Fruit fly (Drosophila melanogaster) whole organism, embryonic: ENCODE data around the gene Myo10A.
A peak's percentile ranks its signal among the peaks of the same experiment; 100 is the strongest.

Source experiments
- Ada2b ChIP-seq: fragments of 200-800 bp; sonication (Bioruptor generic); IDR thresholded peaks from 2 replicates; pipeline ENCODE4 v1.3.6; 2022; ENCODE audit warnings: missing biosample characterization, missing genetic modification characterization
- B-H1 ChIP-seq: fragments of 200-800 bp; sonication (Bioruptor generic); IDR thresholded peaks from 3 replicates; pipeline ENCODE4 v1.3.6; 2022; ENCODE audit warnings: missing biosample characterization, missing genetic modification characterization
- CG10147 ChIP-seq: fragments of 200-800 bp; sonication (Bioruptor generic); optimal IDR thresholded peaks from 2 replicates; lab custom pipeline; 2019; ENCODE audit warnings: missing biosample characterization, mild to moderate bottlenecking, missing genetic modification characterization, moderate library complexity
- CG12769 ChIP-seq: fragments of 200-800 bp; sonication (Bioruptor generic); optimal IDR thresholded peaks from 2 replicates; lab custom pipeline; 2019; ENCODE audit warnings: missing biosample characterization, mild to moderate bottlenecking, missing genetic modification characterization, moderate library complexity
- CG12942 ChIP-seq: fragments of 200-800 bp; sonication (Bioruptor generic); optimal IDR thresholded peaks from 3 replicates; lab custom pipeline; 2016; ENCODE audit warnings: missing biosample characterization, missing genetic modification characterization
- CG13775 ChIP-seq: fragments of 200-800 bp; sonication (Bioruptor generic); optimal IDR thresholded peaks from 3 replicates; lab custom pipeline; 2017; ENCODE audit warnings: missing biosample characterization, mild to moderate bottlenecking, missing genetic modification characterization
- CG17361 ChIP-seq: fragments of 200-800 bp; sonication (Bioruptor generic); IDR thresholded peaks from 3 replicates; pipeline ENCODE4 v1.3.6; 2022; ENCODE audit warnings: missing biosample characterization, missing genetic modification characterization
- CG32772 ChIP-seq: fragments of 200-800 bp; sonication (Bioruptor generic); IDR thresholded peaks from 2 replicates; pipeline ENCODE4 v1.3.6; 2022; ENCODE audit warnings: missing biosample characterization, missing genetic modification characterization
- CG33557 ChIP-seq: fragments of 200-800 bp; sonication (Bioruptor generic); optimal IDR thresholded peaks from 2 replicates; lab custom pipeline; 2019; ENCODE audit warnings: missing biosample characterization, mild to moderate bottlenecking, missing genetic modification characterization, moderate library complexity
- CG6254 ChIP-seq: fragments of 200-800 bp; sonication (Bioruptor generic); optimal IDR thresholded peaks from 3 replicates; lab custom pipeline; 2017; ENCODE audit warnings: mild to moderate bottlenecking, missing biosample characterization, missing genetic modification reagents, missing genetic modification characterization
- CG6765 ChIP-seq: fragments of 200-800 bp; sonication (Bioruptor generic); optimal IDR thresholded peaks from 3 replicates; lab custom pipeline; 2017; ENCODE audit warnings: missing biosample characterization, mild to moderate bottlenecking, missing genetic modification characterization
- CG8089 ChIP-seq: fragments of 200-800 bp; sonication (Bioruptor generic); optimal IDR thresholded peaks from 3 replicates; lab custom pipeline; 2016; ENCODE audit warnings: missing biosample characterization, missing genetic modification characterization
- CG9437 ChIP-seq: fragments of 200-800 bp; sonication (Bioruptor generic); optimal IDR thresholded peaks from 2 replicates; lab custom pipeline; 2018; ENCODE audit warnings: missing biosample characterization, mild to moderate bottlenecking, missing genetic modification characterization
- CG9876 ChIP-seq: fragments of 200-800 bp; sonication (Bioruptor generic); optimal IDR thresholded peaks from 2 replicates; lab custom pipeline; 2016; ENCODE audit warnings: missing biosample characterization, missing genetic modification characterization
- D19B ChIP-seq: fragments of 200-800 bp; sonication (Bioruptor generic); optimal IDR thresholded peaks from 2 replicates; lab custom pipeline; 2017; ENCODE audit warnings: missing biosample characterization, mild to moderate bottlenecking, missing genetic modification characterization
- Deaf1 ChIP-seq: fragments of 200-800 bp; optimal IDR thresholded peaks from 3 replicates; lab custom pipeline; 2019; ENCODE audit warnings: missing biosample characterization, mild to moderate bottlenecking, missing genetic modification characterization, moderate library complexity
- HLH4C ChIP-seq: fragments of 200-800 bp; sonication (Bioruptor generic); IDR thresholded peaks from 3 replicates; pipeline ENCODE4 v1.3.6; 2022; ENCODE audit warnings: missing biosample characterization, missing genetic modification characterization; ENCODE audit not compliant: partially characterized antibody
- HmgD ChIP-seq: fragments of 200-800 bp; sonication (Bioruptor generic); optimal IDR thresholded peaks from 3 replicates; lab custom pipeline; 2016; ENCODE audit warnings: missing biosample characterization, missing genetic modification characterization
- Lpt ChIP-seq: fragments of >200 bp; optimal IDR thresholded peaks from 2 replicates; lab custom pipeline; 2018; ENCODE audit warnings: missing biosample characterization, missing genetic modification characterization
- Mes4 ChIP-seq: fragments of 200-800 bp; sonication (Bioruptor generic); optimal IDR thresholded peaks from 2 replicates; lab custom pipeline; 2016; ENCODE audit warnings: missing biosample characterization, missing genetic modification characterization
- NK7.1 ChIP-seq: fragments of 200-800 bp; sonication (Bioruptor generic); optimal IDR thresholded peaks from 3 replicates; lab custom pipeline; 2016; ENCODE audit warnings: missing biosample characterization, missing genetic modification characterization
- Nf-YB ChIP-seq: fragments of 200-800 bp; sonication (Bioruptor generic); optimal IDR thresholded peaks from 3 replicates; lab custom pipeline; 2019; ENCODE audit warnings: missing biosample characterization, mild to moderate bottlenecking, missing genetic modification characterization, moderate library complexity
- Opbp ChIP-seq: fragments of 200-800 bp; sonication (Bioruptor generic); IDR thresholded peaks from 3 replicates; pipeline ENCODE4 v1.3.6; 2022; ENCODE audit warnings: missing biosample characterization, missing genetic modification characterization; ENCODE audit not compliant: partially characterized antibody
- Sry-β ChIP-seq: fragments of 200-800 bp; sonication (Bioruptor generic); optimal IDR thresholded peaks from 2 replicates; lab custom pipeline; 2018; ENCODE audit warnings: missing biosample characterization, mild to moderate bottlenecking, missing genetic modification characterization, moderate library complexity
- YL-1 ChIP-seq: fragments of 200-800 bp; sonication (Bioruptor generic); optimal IDR thresholded peaks from 3 replicates; lab custom pipeline; 2017; ENCODE audit warnings: missing biosample characterization, mild to moderate bottlenecking, missing genetic modification characterization
- aop ChIP-seq: fragments of 200-800 bp; sonication (Bioruptor generic); IDR thresholded peaks from 2 replicates; pipeline ENCODE4 v1.3.6; 2022; ENCODE audit warnings: missing biosample characterization, missing genetic modification characterization
- bowl ChIP-seq: fragments of 200-800 bp; sonication (Bioruptor generic); IDR thresholded peaks from 2 replicates; pipeline ENCODE4 v1.3.6; 2022; ENCODE audit warnings: missing biosample characterization, missing genetic modification characterization
- cas ChIP-seq: fragments of 200-800 bp; sonication (Bioruptor generic); IDR thresholded peaks from 2 replicates; pipeline ENCODE4 v1.3.6; 2022; ENCODE audit warnings: missing biosample characterization, missing genetic modification characterization
- cg ChIP-seq: fragments of 200-800 bp; sonication (Bioruptor generic); optimal IDR thresholded peaks from 3 replicates; lab custom pipeline; 2019; ENCODE audit warnings: missing biosample characterization, mild to moderate bottlenecking, missing genetic modification characterization, moderate library complexity
- crol ChIP-seq: fragments of 200-800 bp; sonication (Bioruptor generic); IDR thresholded peaks from 2 replicates; pipeline ENCODE4 v1.3.6; 2022; ENCODE audit warnings: missing biosample characterization, missing genetic modification characterization
- kah ChIP-seq: fragments of 200-800 bp; sonication (Bioruptor generic); optimal IDR thresholded peaks from 2 replicates; lab custom pipeline; 2018; ENCODE audit warnings: missing biosample characterization, mild to moderate bottlenecking, missing genetic modification characterization
- kni ChIP-seq: fragments of 200-800 bp; sonication (Bioruptor generic); optimal IDR thresholded peaks from 3 replicates; lab custom pipeline; 2017; ENCODE audit warnings: mild to moderate bottlenecking, missing biosample characterization, missing genetic modification reagents, missing genetic modification characterization
- mld ChIP-seq: fragments of 200-800 bp; sonication (Bioruptor generic); IDR thresholded peaks from 3 replicates; pipeline ENCODE4 v1.3.6; 2022; ENCODE audit warnings: missing biosample characterization, missing genetic modification characterization; ENCODE audit not compliant: partially characterized antibody
- nerfin-1 ChIP-seq: fragments of 200-800 bp; sonication (Bioruptor generic); optimal IDR thresholded peaks from 3 replicates; lab custom pipeline; 2019; ENCODE audit warnings: missing biosample characterization, mild to moderate bottlenecking, missing genetic modification characterization, moderate library complexity
- nom ChIP-seq: fragments of 200-800 bp; sonication (Bioruptor generic); optimal IDR thresholded peaks from 2 replicates; lab custom pipeline; 2017; ENCODE audit warnings: missing biosample characterization, missing genetic modification characterization, mild to moderate bottlenecking, moderate library complexity, missing genetic modification reagents
- pan ChIP-seq, 4 experiments: fragments of >200 bp in 3 of 4; fragments of 200-800 bp in 1 of 4; sonication (Bioruptor generic) in 1 of 4; optimal IDR thresholded peaks in 3 of 4; IDR thresholded peaks in 1 of 4; 2 replicates each; pipeline versions ENCODE4 v1.3.6 to Lab custom; 2017 to 2022; ENCODE audit warnings: missing biosample characterization in 2 of 4, missing genetic modification characterization in 2 of 4, mixed read lengths in 1 of 4
- pros ChIP-seq: fragments of 200-800 bp; sonication (Bioruptor generic); optimal IDR thresholded peaks from 3 replicates; lab custom pipeline; 2019; ENCODE audit warnings: missing biosample characterization, mild to moderate bottlenecking, missing genetic modification characterization, moderate library complexity
- sd ChIP-seq: fragments of 200-800 bp; sonication (Bioruptor generic); optimal IDR thresholded peaks from 3 replicates; lab custom pipeline; 2018; ENCODE audit warnings: missing biosample characterization, mild to moderate bottlenecking, missing genetic modification characterization, moderate library complexity
- sima ChIP-seq: fragments of 200-800 bp; sonication (Bioruptor generic); optimal IDR thresholded peaks from 2 replicates; lab custom pipeline; 2016; ENCODE audit warnings: missing biosample characterization, missing genetic modification characterization
- sna ChIP-seq: fragments of 200-800 bp; sonication (Bioruptor generic); IDR thresholded peaks from 2 replicates; pipeline ENCODE4 v1.3.6; 2022; ENCODE audit warnings: missing biosample characterization, missing genetic modification characterization; ENCODE audit not compliant: partially characterized antibody
- sqz ChIP-seq: fragments of 200-800 bp; sonication (Bioruptor generic); optimal IDR thresholded peaks from 3 replicates; lab custom pipeline; 2018; ENCODE audit warnings: missing biosample characterization, mild to moderate bottlenecking, missing genetic modification characterization
- wek ChIP-seq: fragments of 200-800 bp; sonication (Bioruptor generic); optimal IDR thresholded peaks from 3 replicates; lab custom pipeline; 2018; ENCODE audit warnings: missing biosample characterization, mild to moderate bottlenecking, missing genetic modification characterization, moderate library complexity

The Myo10A gene

DNA sequence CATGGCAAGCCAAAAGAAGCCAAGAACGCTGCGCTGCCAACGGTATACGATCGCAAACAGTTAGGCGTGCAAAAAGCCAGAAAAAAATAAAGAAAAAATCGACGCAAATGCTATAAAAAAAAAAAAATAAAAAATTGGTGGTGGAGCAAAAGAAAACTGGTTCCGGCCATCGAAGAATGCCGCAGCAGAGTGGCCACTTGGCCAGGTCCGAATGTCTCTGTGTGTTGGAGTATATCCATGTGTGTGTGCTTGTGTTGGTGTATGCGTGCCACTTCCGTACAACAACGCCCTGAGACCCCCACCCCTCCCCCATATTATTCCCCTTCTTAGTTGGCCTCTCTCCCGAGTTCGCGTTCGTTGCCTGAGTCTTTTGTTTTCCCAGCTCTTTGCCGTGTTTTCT is 1.7 kb downstream of the Myo10A start:
- TF ChIP-seq B-H1 (GFP tag; lab: Robert Waterston, UW) (no peak), CG17361 (GFP tag; lab: Robert Waterston, UW) (no peak), pan (optimal IDR thresholded peaks at IDR 0.05; lab: Kevin White, UChicago) (no peak), pan (GFP tag; optimal IDR thresholded peaks at IDR 0.05 in 1 of 2, IDR thresholded peaks at IDR 0.05 in 1 of 2) (no peak), CG9876 (no peak), bowl (GFP tag; lab: Robert Waterston, UW) (no peak), sna (GFP tag; lab: Robert Waterston, UW) (no peak), CG8089 (GFP tag; lab: Kevin White, UChicago) (no peak), CG12942 (no peak), Lpt (GFP tag; lab: Kevin White, UChicago) (no peak), cg (GFP tag; lab: Kevin White, UChicago) (peak; percentile 56), wek (GFP tag; lab: Kevin White, UChicago) (no peak), sqz (GFP tag; lab: Kevin White, UChicago) (peak; percentile 26), CG6254 (GFP tag; lab: Kevin White, UChicago) (no peak), CG33557 (GFP tag; lab: Kevin White, UChicago) (no peak), nom (peak; percentile 68), Sry-β (GFP tag; lab: Kevin White, UChicago) (no peak), crol (peak; percentile 56), HmgD (GFP tag; lab: Kevin White, UChicago) (no peak), CG10147 (GFP tag; lab: Kevin White, UChicago) (no peak), CG13775 (GFP tag; lab: Kevin White, UChicago) (no peak), NK7.1 (GFP tag; lab: Kevin White, UChicago) (no peak), aop (GFP tag; lab: Robert Waterston, UW) (peak; percentile 50; the same call in 1 of the 2 replicates), sima (GFP tag; lab: Kevin White, UChicago) (no peak), cas (GFP tag; lab: Robert Waterston, UW) (no peak), D19B (GFP tag; lab: Kevin White, UChicago) (no peak), Mes4 (GFP tag; lab: Kevin White, UChicago) (no peak), CG32772 (GFP tag; lab: Robert Waterston, UW) (no peak), mld (GFP tag; lab: Robert Waterston, UW) (no peak), CG9437 (no peak), kni (GFP tag; lab: Kevin White, UChicago) (peak; percentile 69), kah (GFP tag; lab: Kevin White, UChicago) (no peak), sd (tag; lab: Kevin White, UChicago) (peak; percentile 41), YL-1 (GFP tag; lab: Kevin White, UChicago) (no peak), nerfin-1 (tag; lab: Kevin White, UChicago) (no peak), HLH4C (no peak), CG6765 (GFP tag; lab: Kevin White, UChicago) (no peak), Ada2b (no peak), Nf-YB (no peak), Deaf1 (tag; lab: Kevin White, UChicago) (no peak), pros (GFP tag; lab: Kevin White, UChicago) (peak; percentile 29), CG12769 (tag; lab: Kevin White, UChicago) (peak; percentile 35), Opbp (GFP tag; lab: Robert Waterston, UW) (no peak)
- TF ChIP-seq, all 482 proteins: peak for 9
